Worm (Caenorhabditis elegans) whole organism, L4 larva: ENCODE results near the gene flor-1.

Source experiments
- F44E2.7 ChIP-seq: fragments of 200-800 bp; sonication (Bioruptor generic); IDR thresholded peaks from 2 replicates; pipeline ENCODE4 v2.1.2; 2022; ENCODE audit warnings: missing genetic modification characterization, missing compliant biosample characterization
- ama-1 ChIP-seq: fragments of 150-350 bp; optimal IDR thresholded peaks from 2 replicates; lab custom pipeline; 2014; ENCODE audit warnings: inconsistent platforms, mixed read lengths
- mes-2 ChIP-seq: sonication (generic microtip); optimal IDR thresholded peaks from 2 replicates; lab custom pipeline; 2016; ENCODE audit warnings: missing genotype, mild to moderate bottlenecking, missing genetic modification characterization, missing compliant biosample characterization; ENCODE audit not compliant: poor library complexity, severe bottlenecking
- nhr-11 ChIP-seq: fragments of 150-350 bp; optimal IDR thresholded peaks from 2 replicates; lab custom pipeline; 2014; ENCODE audit warnings: missing biosample characterization, missing genetic modification characterization
- pqm-1 ChIP-seq: sonication (generic microtip); optimal IDR thresholded peaks from 2 replicates; lab custom pipeline; 2017; ENCODE audit warnings: missing biosample characterization, missing genetic modification characterization
- snpc-4 ChIP-seq: fragments of 150-350 bp; optimal IDR thresholded peaks from 2 replicates; lab custom pipeline; 2014; ENCODE audit warnings: missing biosample characterization, missing genetic modification characterization
- unc-39 ChIP-seq: sonication (generic microtip); optimal IDR thresholded peaks from 2 replicates; lab custom pipeline; 2017; ENCODE audit warnings: missing biosample characterization, missing genetic modification characterization
- ztf-11 ChIP-seq: fragments of 150-350 bp; optimal IDR thresholded peaks from 2 replicates; lab custom pipeline; 2014; ENCODE audit warnings: missing biosample characterization, missing genetic modification characterization

DNA sequence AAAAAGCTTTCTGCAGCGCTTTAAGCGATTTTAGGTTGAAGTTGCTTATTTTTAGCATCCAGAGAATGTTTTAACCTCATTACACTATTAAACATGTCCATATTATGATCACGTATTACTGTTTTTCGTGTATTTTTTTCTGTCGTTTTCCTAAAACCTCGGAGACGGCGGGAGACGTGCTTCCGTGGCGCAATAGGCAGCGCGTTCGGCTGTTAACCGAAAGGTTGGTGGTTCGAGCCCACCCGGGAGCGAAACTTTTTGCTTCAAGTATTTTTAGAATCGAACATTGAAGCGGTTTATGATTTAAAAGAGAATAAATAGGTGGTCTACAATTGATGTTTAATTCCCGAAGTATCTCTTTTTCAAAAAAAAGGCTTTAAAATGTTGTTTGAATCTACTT, 37.1 kb upstream of the flor-1 start:
- TF ChIP-seq snpc-4 (tag; lab: Kevin White, UChicago) (no peak), nhr-11 (tag; lab: Kevin White, UChicago) (no peak), mes-2 (tag; lab: Kevin White, UChicago) (no peak), pqm-1 (tag; lab: Kevin White, UChicago) (no peak), F44E2.7 (GFP tag; lab: Robert Waterston, UW) (no peak), ztf-11 (tag; lab: Kevin White, UChicago) (no peak), unc-39 (tag; lab: Kevin White, UChicago) (no peak), ama-1 (lab: Kevin White, UChicago) (no peak)
